Worm (Caenorhabditis elegans): ENCODE data around the gene C18B2.5.

DNA sequence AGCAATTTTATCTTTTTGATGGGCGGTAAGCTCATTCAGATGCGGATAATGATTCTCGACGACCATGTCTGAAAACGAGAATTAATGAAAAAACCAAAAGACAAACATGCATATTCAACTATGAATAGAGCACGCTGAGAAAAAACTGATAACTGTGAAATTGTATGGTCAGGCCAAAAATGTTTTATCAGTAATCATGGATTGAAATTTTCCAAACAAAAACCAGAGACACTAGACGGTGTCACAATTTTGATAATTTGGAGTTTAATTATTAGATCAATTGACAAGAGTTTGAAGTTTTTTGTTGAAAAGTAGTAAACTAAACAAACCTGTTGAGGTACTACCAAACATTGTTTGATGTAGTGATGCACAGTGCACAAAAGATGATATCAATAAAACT, 10.5 kb downstream of the C18B2.5 start, which contains the start of gene cgr-1:
- TF ChIP-seq jun-1 (tag; optimal IDR thresholded peaks at IDR 0.05) (no peak), lin-39 (tag; optimal IDR thresholded peaks at IDR 0.05) (no peak), rnt-1 (tag; optimal IDR thresholded peaks at IDR 0.05) (no peak), nhr-28 (tag; optimal IDR thresholded peaks at IDR 0.05) (no peak), ces-1 (GFP tag; optimal IDR thresholded peaks at IDR 0.05) (no peak), hlh-17 (GFP tag; optimal IDR thresholded peaks at IDR 0.05; ENCODE audit: borderline replicate concordance) (no peak), nhr-12 (tag; optimal IDR thresholded peaks at IDR 0.05) (no peak), unc-62 (GFP tag; optimal IDR thresholded peaks at IDR 0.05) (no peak)

Data from whole organism, L1 larva.